Worm (Caenorhabditis elegans): ENCODE data around the gene Y81B9A.3.
"Not testable (repeated sequence)": the region's sequence is repeated elsewhere in the genome, so short reads cannot be mapped to it uniquely, and the experiment has no call there.

Gene Y81B9A.3

ce11 chrX:9203468-9203867 lies 21.2 kb downstream of the Y81B9A.3 start, which contains the start of gene crb-3:
Gene crb-3, plus strand, starts transcription at chrX:9203768.
- not testable (repeated sequence) for TF ChIP-seq ceh-28 (tag; optimal IDR thresholded peaks at IDR 0.05); mdl-1 (tag; optimal IDR thresholded peaks at IDR 0.05); lin-1 (GFP tag; IDR thresholded peaks at IDR 0.05)

- TF ChIP-seq unc-62 (GFP tag; optimal IDR thresholded peaks at IDR 0.05 in 1 of 2), result peak in 1 of 2 experiments; percentile 53
- TF ChIP-seq unc-62 (tag; optimal IDR thresholded peaks at IDR 0.05), result no peak
- no peak for TF ChIP-seq nhr-6 (tag; optimal IDR thresholded peaks at IDR 0.05)
Measured at ce11 chrX:9204986-9205385, 22.7 kb downstream of the Y81B9A.3 start.

DNA sequence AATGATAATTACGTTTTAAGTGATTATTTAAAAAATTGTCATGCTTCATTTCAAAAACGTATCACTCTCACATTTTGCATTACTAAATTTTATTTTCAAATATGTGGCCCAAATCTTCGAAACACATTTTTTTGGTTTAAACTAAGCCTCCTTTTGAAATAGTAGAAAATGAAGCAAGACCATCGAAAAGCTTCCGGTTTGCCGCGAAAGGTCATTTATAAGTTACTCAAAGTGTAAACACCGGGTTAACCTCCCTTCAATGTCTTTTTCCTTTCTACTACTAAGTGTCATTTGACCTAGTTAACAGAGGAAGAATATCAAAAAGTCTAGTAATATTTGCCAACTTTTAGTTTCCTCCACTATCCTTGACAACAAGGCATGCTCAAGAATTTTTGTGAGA lies 24.5 kb downstream of the Y81B9A.3 start:
- no peak for TF ChIP-seq daf-12 (tag; optimal IDR thresholded peaks at IDR 0.05)
- peak in 1 of 2 experiments; percentile 93 for TF ChIP-seq unc-62 (GFP tag; optimal IDR thresholded peaks at IDR 0.05 in 1 of 2)
- TF ChIP-seq unc-62 (tag; optimal IDR thresholded peaks at IDR 0.05), result no peak
- TF ChIP-seq nhr-111 (GFP tag; optimal IDR thresholded peaks at IDR 0.05), result no peak

DNA sequence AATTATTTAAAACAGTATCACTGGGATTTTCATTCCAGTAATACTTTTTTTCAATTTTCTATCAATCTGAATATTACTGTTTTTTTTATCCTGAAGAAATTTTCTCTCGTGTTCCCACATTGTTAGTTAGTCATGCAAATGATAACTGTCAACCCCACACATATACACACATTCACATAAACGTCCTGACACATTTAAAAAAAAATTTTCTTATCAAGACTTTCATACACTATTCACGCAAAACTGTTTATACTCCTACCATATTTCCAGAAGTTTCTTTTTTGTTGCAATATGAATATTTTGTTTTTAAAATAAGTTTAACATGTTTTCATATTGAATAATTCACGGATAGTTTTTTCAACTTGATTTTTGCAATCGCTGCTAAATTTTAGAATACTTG lies 26.3 kb downstream of the Y81B9A.3 start:
- no peak for TF ChIP-seq spr-3 (GFP tag; optimal IDR thresholded peaks at IDR 0.05)
- TF ChIP-seq dmd-6 (GFP tag; IDR thresholded peaks at IDR 0.05), result no peak; the same call in 1 of the 2 replicates
- no peak for TF ChIP-seq F26F4.8 (GFP tag; conservative IDR thresholded peaks at IDR 0.05)
- no peak for TF ChIP-seq skn-1 (tag; optimal IDR thresholded peaks at IDR 0.05)
- TF ChIP-seq daf-19 (GFP tag; conservative IDR thresholded peaks at IDR 0.05), result no peak
- peak; percentile 48 for TF ChIP-seq dve-1 (tag; optimal IDR thresholded peaks at IDR 0.05; ENCODE audit: insufficient read depth)
- peak; percentile 1 for TF ChIP-seq hlh-11 (tag; optimal IDR thresholded peaks at IDR 0.05)
- no peak for TF ChIP-seq ces-1 (GFP tag; optimal IDR thresholded peaks at IDR 0.05)
- TF ChIP-seq daf-16 (GFP tag; optimal IDR thresholded peaks at IDR 0.05), result no peak
- peak; percentile 83 for TF ChIP-seq daf-16 (tag; optimal IDR thresholded peaks at IDR 0.05)
- TF ChIP-seq nhr-10 (tag; optimal IDR thresholded peaks at IDR 0.05), result no peak
- TF ChIP-seq fos-1 (tag; optimal IDR thresholded peaks at IDR 0.05), result no peak
- peak; percentile 21 for TF ChIP-seq hlh-30 (tag; optimal IDR thresholded peaks at IDR 0.05; ENCODE audit: insufficient read depth)
- peak; percentile 57 for TF ChIP-seq pqm-1 (tag; optimal IDR thresholded peaks at IDR 0.05)
- no peak for TF ChIP-seq ZK337.2 (GFP tag; IDR thresholded peaks at IDR 0.05)
- TF ChIP-seq ceh-44 (GFP tag; IDR thresholded peaks at IDR 0.05), result no peak
- TF ChIP-seq ceh-62 (tag; optimal IDR thresholded peaks at IDR 0.05), result no peak
- TF ChIP-seq nhr-77 (tag; optimal IDR thresholded peaks at IDR 0.05), result no peak
- no peak for TF ChIP-seq mxl-2 (GFP tag; conservative IDR thresholded peaks at IDR 0.05)
- TF ChIP-seq mdt-29 (GFP tag; IDR thresholded peaks at IDR 0.05), result no peak
- no peak for TF ChIP-seq set-16 (GFP tag; IDR thresholded peaks at IDR 0.05)
- no peak for TF ChIP-seq lsy-2 (tag; optimal IDR thresholded peaks at IDR 0.05)
- no peak for TF ChIP-seq Y75B8A.6 (GFP tag; IDR thresholded peaks at IDR 0.05)
- TF ChIP-seq nhr-28 (tag; optimal IDR thresholded peaks at IDR 0.05), result no peak
- TF ChIP-seq fkh-10 (GFP tag; optimal IDR thresholded peaks at IDR 0.05), result no peak

ce11 chrX:9208933-9209332 lies 26.7 kb downstream of the Y81B9A.3 start:
- no peak for TF ChIP-seq sdz-12 (GFP tag; optimal IDR thresholded peaks at IDR 0.05)
- TF ChIP-seq unc-62 (GFP tag; optimal IDR thresholded peaks at IDR 0.05 in 1 of 2), result peak in 1 of 2 experiments; percentile 99
- TF ChIP-seq unc-62 (tag; optimal IDR thresholded peaks at IDR 0.05), result no peak
